Fruit fly (Drosophila melanogaster) whole organism, prepupa: Measurements from ENCODE around the gene Sas-6.
A peak's percentile ranks its signal among the peaks of the same experiment; 100 is the strongest.

ENCODE experiments used
- Blimp-1 ChIP-seq: fragments of 200-800 bp; sonication (Bioruptor generic); optimal IDR thresholded peaks from 3 replicates; lab custom pipeline; 2017; ENCODE audit warnings: missing biosample characterization, missing genetic modification characterization, mild to moderate bottlenecking, moderate library complexity, missing genetic modification reagents
- CG1621 ChIP-seq: fragments of 200-800 bp; sonication (Bioruptor generic); optimal IDR thresholded peaks from 3 replicates; lab custom pipeline; 2018; ENCODE audit warnings: missing biosample characterization, mild to moderate bottlenecking, missing genetic modification characterization
- CG32006 ChIP-seq: fragments of 200-800 bp; sonication (Bioruptor generic); optimal IDR thresholded peaks from 3 replicates; lab custom pipeline; 2017; ENCODE audit warnings: missing biosample characterization, mild to moderate bottlenecking, missing genetic modification characterization
- Hr4 ChIP-seq: fragments of 200-800 bp; sonication (Bioruptor generic); optimal IDR thresholded peaks from 3 replicates; lab custom pipeline; 2016; ENCODE audit warnings: missing biosample characterization, missing genetic modification characterization
- Lpt ChIP-seq: fragments of 200-800 bp; sonication (Bioruptor generic); optimal IDR thresholded peaks from 3 replicates; lab custom pipeline; 2016; ENCODE audit warnings: missing biosample characterization, missing genetic modification characterization
- fkh ChIP-seq: fragments of 200-800 bp; sonication (Bioruptor generic); optimal IDR thresholded peaks from 3 replicates; lab custom pipeline; 2017; ENCODE audit warnings: missing biosample characterization, mild to moderate bottlenecking, missing genetic modification characterization, moderate library complexity
- pdm3 ChIP-seq: fragments of 200-800 bp; sonication (Bioruptor generic); optimal IDR thresholded peaks from 3 replicates; lab custom pipeline; 2016; ENCODE audit warnings: missing biosample characterization, missing genetic modification characterization
- svp ChIP-seq: fragments of 200-800 bp; sonication (Bioruptor generic); peaks from one replicate; lab custom pipeline; 2016; ENCODE audit warnings: missing biosample characterization, missing genetic modification characterization

- TF ChIP-seq Blimp-1 (no peak), CG1621 (tag; lab: Kevin White, UChicago) (no peak), Lpt (GFP tag; lab: Kevin White, UChicago) (no peak), fkh (peak; percentile 66), pdm3 (GFP tag; lab: Kevin White, UChicago) (no peak), Hr4 (GFP tag; lab: Kevin White, UChicago) (no peak), CG32006 (GFP tag; lab: Kevin White, UChicago) (no peak), svp (GFP tag; lab: Kevin White, UChicago) (no peak)
Observed at dm6 chr3R:29997607-29998236, 2.6 kb downstream of the Sas-6 start, which contains the start of the genes CG15525 and CG11504.
